In the genomic region with DNA sequence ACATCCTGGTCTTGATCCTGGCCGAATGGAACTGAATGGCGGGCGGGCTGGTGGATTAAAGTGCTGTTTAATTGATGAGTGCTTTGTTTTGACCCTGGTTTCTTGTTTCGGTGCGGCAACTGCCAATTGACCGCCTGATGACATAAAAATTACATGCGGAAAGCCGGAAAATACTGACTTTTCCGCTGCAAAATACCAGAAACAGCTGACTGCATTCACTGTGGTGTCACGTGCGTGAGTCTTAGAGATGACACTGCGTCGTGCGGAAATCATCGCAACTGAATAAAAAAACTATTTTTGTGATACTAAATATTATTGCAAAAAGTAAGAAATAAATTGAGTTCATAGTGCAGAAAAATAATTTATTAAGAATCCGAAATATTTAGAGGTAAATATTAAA, we compare ENCODE assay signal across 4 fruit fly cellular contexts.
TF ChIP-seq lines count a peak whose summit lies in the region.

A gene (minus strand): TSS at position 170 of the 400 bp plus-strand sequence.

TF ChIP-seq in whole organism, adult, 20 proteins besides CTCF, POLR2A, EP300 and RAD21 (continued from another document):
- TF ChIP-seq toe (GFP tag; optimal IDR thresholded peaks at IDR 0.05; lab: Kevin White, UChicago) (peak; percentile 42), Mnt (GFP tag; optimal IDR thresholded peaks at IDR 0.05; lab: Kevin White, UChicago) (peak; percentile 92)

TF ChIP-seq in whole organism, embryonic, 481 proteins besides CTCF, POLR2A, EP300 and RAD21 (continued from another document and continues in another):
- peak; percentile 46 to 90 for TF ChIP-seq Pdp1 (GFP tag; optimal IDR thresholded peaks at IDR 0.05; lab: Kevin White, UChicago)
- peak; percentile 12 for TF ChIP-seq CG8924 (tag; optimal IDR thresholded peaks at IDR 0.05; lab: Kevin White, UChicago)
- peak; percentile 14 for TF ChIP-seq pnt (GFP tag; optimal IDR thresholded peaks at IDR 0.05; lab: Kevin White, UChicago)
- no peak for TF ChIP-seq CG7372 (GFP tag; IDR thresholded peaks at IDR 0.05; lab: Robert Waterston, UW)
- TF ChIP-seq CG31441 (GFP tag; IDR thresholded peaks at IDR 0.05; lab: Robert Waterston, UW), result no peak
- no peak for TF ChIP-seq bcd (GFP tag; optimal IDR thresholded peaks at IDR 0.05; lab: Kevin White, UChicago)
- peak; percentile 58 for TF ChIP-seq CG13624 (GFP tag; optimal IDR thresholded peaks at IDR 0.05; lab: Kevin White, UChicago)
- TF ChIP-seq CG34422 (GFP tag; IDR thresholded peaks at IDR 0.05; lab: Robert Waterston, UW), result 0 out of 3 replicates have a peak, but pooled peaks have one; percentile 39
- TF ChIP-seq p53 (GFP tag; optimal IDR thresholded peaks at IDR 0.05; lab: Kevin White, UChicago), result no peak
- TF ChIP-seq sisA (GFP tag; IDR thresholded peaks at IDR 0.05; lab: Robert Waterston, UW), result peak; percentile 42; the same call in 1 of the 2 replicates
- peak; percentile 91 for TF ChIP-seq MBD-R2 (GFP tag; IDR thresholded peaks at IDR 0.05; lab: Robert Waterston, UW)
- peak; percentile 23 for TF ChIP-seq YL-1 (GFP tag; optimal IDR thresholded peaks at IDR 0.05; lab: Kevin White, UChicago)
- TF ChIP-seq CG15601 (tag; optimal IDR thresholded peaks at IDR 0.05; lab: Kevin White, UChicago), result peak; percentile 20
- peak; percentile 30 for TF ChIP-seq CG7839 (tag; optimal IDR thresholded peaks at IDR 0.05; lab: Kevin White, UChicago)
- no peak for TF ChIP-seq otp (GFP tag; IDR thresholded peaks at IDR 0.05; lab: Robert Waterston, UW)
- TF ChIP-seq ato (GFP tag; IDR thresholded peaks at IDR 0.05; lab: Robert Waterston, UW; ENCODE audit: partially characterized antibody), result peak; percentile 87
- TF ChIP-seq CG18764 (GFP tag; optimal IDR thresholded peaks at IDR 0.05; lab: Kevin White, UChicago), result no peak
- peak; percentile 10 for TF ChIP-seq NC2β (GFP tag; optimal IDR thresholded peaks at IDR 0.05; lab: Kevin White, UChicago)
- TF ChIP-seq cg (GFP tag; optimal IDR thresholded peaks at IDR 0.05; lab: Kevin White, UChicago), result no peak
- TF ChIP-seq gem (tag; optimal IDR thresholded peaks at IDR 0.05; lab: Kevin White, UChicago), result peak; percentile 56
- 0 out of 2 replicates have a peak, but pooled peaks have one; percentile 11 for TF ChIP-seq CG11085 (GFP tag; IDR thresholded peaks at IDR 0.05; lab: Robert Waterston, UW)
- peak; percentile 34 for TF ChIP-seq stwl (tag; optimal IDR thresholded peaks at IDR 0.05; lab: Kevin White, UChicago)
- TF ChIP-seq CG12659 (GFP tag; optimal IDR thresholded peaks at IDR 0.05; lab: Kevin White, UChicago), result peak; percentile 53
- peak; percentile 18 for TF ChIP-seq CG18599 (GFP tag; optimal IDR thresholded peaks at IDR 0.05; lab: Kevin White, UChicago)
- peak; percentile 61 for TF ChIP-seq CG30403 (GFP tag; optimal IDR thresholded peaks at IDR 0.05; lab: Kevin White, UChicago)
- TF ChIP-seq Dek (tag; optimal IDR thresholded peaks at IDR 0.05; lab: Kevin White, UChicago), result peak; percentile 16
- peak; percentile 78 to 96 for TF ChIP-seq crp (GFP tag; optimal IDR thresholded peaks at IDR 0.05; lab: Kevin White, UChicago)
- peak; percentile 2 for TF ChIP-seq Ssrp (tag; optimal IDR thresholded peaks at IDR 0.05; lab: Kevin White, UChicago)
- TF ChIP-seq Sox102F (GFP tag; optimal IDR thresholded peaks at IDR 0.05; lab: Kevin White, UChicago), result peak; percentile 26
- peak; percentile 45 for TF ChIP-seq HmgZ (tag; optimal IDR thresholded peaks at IDR 0.05; lab: Kevin White, UChicago)
- peak; percentile 19 for TF ChIP-seq CG10209 (GFP tag; optimal IDR thresholded peaks at IDR 0.05; lab: Kevin White, UChicago)
- peak; percentile 95 for TF ChIP-seq CG6791 (GFP tag; IDR thresholded peaks at IDR 0.05; lab: Robert Waterston, UW; ENCODE audit: partially characterized antibody)
- TF ChIP-seq CG12942 (GFP tag; optimal IDR thresholded peaks at IDR 0.05; lab: Kevin White, UChicago), result peak; percentile 25
- TF ChIP-seq CG1792 (GFP tag; optimal IDR thresholded peaks at IDR 0.05; lab: Kevin White, UChicago), result peak; percentile 43
- peak; percentile 9 for TF ChIP-seq dmrt11E (tag; optimal IDR thresholded peaks at IDR 0.05; lab: Kevin White, UChicago)
- TF ChIP-seq Dbx (GFP tag; IDR thresholded peaks at IDR 0.05; lab: Robert Waterston, UW), result peak; percentile 70
- peak; percentile 64 for TF ChIP-seq dm (GFP tag; optimal IDR thresholded peaks at IDR 0.05; lab: Kevin White, UChicago)
- TF ChIP-seq CG15269 (tag; optimal IDR thresholded peaks at IDR 0.05; lab: Kevin White, UChicago), result peak; percentile 43
- peak; percentile 45 for TF ChIP-seq Myb (GFP tag; optimal IDR thresholded peaks at IDR 0.05; lab: Kevin White, UChicago)
- peak; percentile 24 for TF ChIP-seq CG4617 (GFP tag; optimal IDR thresholded peaks at IDR 0.05; lab: Kevin White, UChicago; ENCODE audit: borderline replicate concordance)

TF ChIP-seq in whole organism, prepupa, 60 proteins besides CTCF, POLR2A, EP300 and RAD21 (continued from another document):
- TF ChIP-seq Smox (GFP tag; optimal IDR thresholded peaks at IDR 0.05; lab: Kevin White, UChicago) (peak; percentile 50), topi (GFP tag; optimal IDR thresholded peaks at IDR 0.05; lab: Kevin White, UChicago) (peak; percentile 38), acj6 (GFP tag; optimal IDR thresholded peaks at IDR 0.05; lab: Kevin White, UChicago) (peak; percentile 7), CG11294 (GFP tag; IDR thresholded peaks at IDR 0.05; lab: Robert Waterston, UW) (no peak), Eip75B (GFP tag; optimal IDR thresholded peaks at IDR 0.05; lab: Kevin White, UChicago) (peak; percentile 1), salr (GFP tag; optimal IDR thresholded peaks at IDR 0.05; lab: Kevin White, UChicago) (no peak), Hr39 (GFP tag; optimal IDR thresholded peaks at IDR 0.05; lab: Kevin White, UChicago) (peak; percentile 44), CG3032 (tag; optimal IDR thresholded peaks at IDR 0.05; lab: Kevin White, UChicago) (no peak), CG8632 (GFP tag; optimal IDR thresholded peaks at IDR 0.05; lab: Kevin White, UChicago) (no peak), lz (GFP tag; optimal IDR thresholded peaks at IDR 0.05; lab: Kevin White, UChicago) (peak; percentile 44), Lpt (GFP tag; optimal IDR thresholded peaks at IDR 0.05; lab: Kevin White, UChicago) (no peak), OdsH (GFP tag; optimal IDR thresholded peaks at IDR 0.05; lab: Kevin White, UChicago) (peak; percentile 20), vri (GFP tag; optimal IDR thresholded peaks at IDR 0.05; lab: Kevin White, UChicago) (peak; percentile 62), CG4318 (GFP tag; optimal IDR thresholded peaks at IDR 0.05; lab: Kevin White, UChicago) (no peak), CG6276 (GFP tag; optimal IDR thresholded peaks at IDR 0.05; lab: Kevin White, UChicago) (no peak), Blimp-1 (GFP tag; optimal IDR thresholded peaks at IDR 0.05; lab: Kevin White, UChicago) (no peak), CG6163 (GFP tag; IDR thresholded peaks at IDR 0.05; lab: Robert Waterston, UW) (peak; percentile 15; the same call in 1 of the 3 replicates), achi (GFP tag; optimal IDR thresholded peaks at IDR 0.05; lab: Kevin White, UChicago) (peak; percentile 31), Ets96B (tag; optimal IDR thresholded peaks at IDR 0.05; lab: Kevin White, UChicago) (no peak), fd85E (GFP tag; optimal IDR thresholded peaks at IDR 0.05; lab: Kevin White, UChicago) (no peak), Ets21C (GFP tag; optimal IDR thresholded peaks at IDR 0.05; lab: Kevin White, UChicago) (peak; percentile 13), fd59A (GFP tag; optimal IDR thresholded peaks at IDR 0.05; lab: Kevin White, UChicago) (no peak), esn (GFP tag; optimal IDR thresholded peaks at IDR 0.05; lab: Kevin White, UChicago) (peak; percentile 59), svp (GFP tag; lab: Kevin White, UChicago) (peak; percentile 61), ss (GFP tag; optimal IDR thresholded peaks at IDR 0.05; lab: Kevin White, UChicago) (no peak), Hr4 (GFP tag; optimal IDR thresholded peaks at IDR 0.05; lab: Kevin White, UChicago) (peak; percentile 7)

TF ChIP-seq in whole organism, wandering third instar larva, 38 proteins besides CTCF, POLR2A, EP300 and RAD21 (continued from another document):
- no peak for TF ChIP-seq Rel (GFP tag; optimal IDR thresholded peaks at IDR 0.05; lab: Kevin White, UChicago)
- peak; percentile 12 for TF ChIP-seq Rel (tag; optimal IDR thresholded peaks at IDR 0.05; lab: Kevin White, UChicago)
- no peak for TF ChIP-seq GATAd (GFP tag; optimal IDR thresholded peaks at IDR 0.05; lab: Kevin White, UChicago)
- no peak for TF ChIP-seq Dif (GFP tag; optimal IDR thresholded peaks at IDR 0.05; lab: Kevin White, UChicago; ENCODE audit: partially characterized antibody)
- no peak for TF ChIP-seq CG32264 (GFP tag; optimal IDR thresholded peaks at IDR 0.05; lab: Kevin White, UChicago)
- peak in 1 of 2 experiments; percentile 42 for TF ChIP-seq foxo (GFP tag; optimal IDR thresholded peaks at IDR 0.05; lab: Kevin White, UChicago)
- peak; percentile 36 for TF ChIP-seq HLH106 (tag; optimal IDR thresholded peaks at IDR 0.05; lab: Kevin White, UChicago)
- TF ChIP-seq Hr78 (GFP tag; optimal IDR thresholded peaks at IDR 0.05; lab: Kevin White, UChicago), result no peak
- peak; percentile 46 for TF ChIP-seq sv (GFP tag; optimal IDR thresholded peaks at IDR 0.05; lab: Kevin White, UChicago)
- no peak for TF ChIP-seq Mio (GFP tag; optimal IDR thresholded peaks at IDR 0.05; lab: Kevin White, UChicago)
TF ChIP-seq in whole organism, wandering third instar larva: peak in this region for 15.
